Fruit fly (Drosophila melanogaster) whole organism: ENCODE measurements around the gene Vha13.

Experiments
- CG8478 ChIP-seq: fragments of >200 bp; optimal IDR thresholded peaks from 2 replicates; lab custom pipeline; 2018; ENCODE audit warnings: inconsistent platforms
- Dll ChIP-seq: fragments of >200 bp; optimal IDR thresholded peaks from 2 replicates; lab custom pipeline; 2017
- EcR ChIP-seq, 2 experiments: fragments of >200 bp; optimal IDR thresholded peaks; 2 replicates each; lab custom pipeline; 2017; ENCODE audit warnings: missing biosample characterization in 2 of 2, missing genetic modification characterization in 2 of 2, missing genetic modification reagents in 2 of 2
- pan ChIP-seq: fragments of >200 bp; optimal IDR thresholded peaks from 2 replicates; lab custom pipeline; 2017
- psq ChIP-seq: fragments of >200 bp; optimal IDR thresholded peaks from 2 replicates; lab custom pipeline; 2017
- usp ChIP-seq: fragments of >200 bp; optimal IDR thresholded peaks from 2 replicates; lab custom pipeline; 2017; ENCODE audit warnings: missing biosample characterization, missing genetic modification characterization, mixed read lengths

Vha13 gene

dm6 chr3R:19627792-19628522 is 16.2 kb downstream of the Vha13 start:
- TF ChIP-seq EcR (GFP tag; optimal IDR thresholded peaks at IDR 0.05; lab: Kevin White, UChicago): no peak
- no peak for TF ChIP-seq CG8478 (lab: Kevin White, UChicago)
- TF ChIP-seq usp (GFP tag; lab: Kevin White, UChicago): no peak
- TF ChIP-seq pan (lab: Kevin White, UChicago): no peak
- no peak for TF ChIP-seq Dll (lab: Kevin White, UChicago)
- TF ChIP-seq psq (lab: Kevin White, UChicago): no peak

dm6 chr3R:19625300-19626230 is 18.6 kb downstream of the Vha13 start:
- TF ChIP-seq Dll (lab: Kevin White, UChicago): no peak
- TF ChIP-seq psq (lab: Kevin White, UChicago): no peak

- TF ChIP-seq EcR (GFP tag; optimal IDR thresholded peaks at IDR 0.05; lab: Kevin White, UChicago) (no peak), pan (lab: Kevin White, UChicago) (no peak), psq (lab: Kevin White, UChicago) (no peak), CG8478 (lab: Kevin White, UChicago) (no peak), Dll (lab: Kevin White, UChicago) (no peak), usp (GFP tag; lab: Kevin White, UChicago) (no peak)
Observed at dm6 chr3R:19624482-19624881, 19.7 kb downstream of the Vha13 start.

dm6 chr3R:19623606-19624005 is 20.6 kb downstream of the Vha13 start:
- TF ChIP-seq pan (lab: Kevin White, UChicago): no peak
- no peak for TF ChIP-seq EcR (GFP tag; optimal IDR thresholded peaks at IDR 0.05; lab: Kevin White, UChicago)
- no peak for TF ChIP-seq Dll (lab: Kevin White, UChicago)
- TF ChIP-seq usp (GFP tag; lab: Kevin White, UChicago): no peak
- no peak for TF ChIP-seq CG8478 (lab: Kevin White, UChicago)
- TF ChIP-seq psq (lab: Kevin White, UChicago): no peak

dm6 chr3R:19622005-19622404 is 22.2 kb downstream of the Vha13 start:
- TF ChIP-seq CG8478 (lab: Kevin White, UChicago): no peak
- no peak for TF ChIP-seq EcR (GFP tag; optimal IDR thresholded peaks at IDR 0.05; lab: Kevin White, UChicago)
- no peak for TF ChIP-seq psq (lab: Kevin White, UChicago)
- TF ChIP-seq usp (GFP tag; lab: Kevin White, UChicago): no peak

- TF ChIP-seq psq (lab: Kevin White, UChicago) (no peak), EcR (GFP tag; optimal IDR thresholded peaks at IDR 0.05; lab: Kevin White, UChicago) (no peak), CG8478 (lab: Kevin White, UChicago) (no peak), usp (GFP tag; lab: Kevin White, UChicago) (no peak), pan (lab: Kevin White, UChicago) (no peak), Dll (lab: Kevin White, UChicago) (no peak)
Observed at dm6 chr3R:19620953-19621352, 23.2 kb downstream of the Vha13 start.

dm6 chr3R:19619908-19620307 is 24.3 kb downstream of the Vha13 start:
- no peak for TF ChIP-seq EcR (GFP tag; optimal IDR thresholded peaks at IDR 0.05; lab: Kevin White, UChicago)

- TF ChIP-seq EcR (GFP tag; optimal IDR thresholded peaks at IDR 0.05; lab: Kevin White, UChicago): no peak
- no peak for TF ChIP-seq psq (lab: Kevin White, UChicago)
- no peak for TF ChIP-seq Dll (lab: Kevin White, UChicago)
- TF ChIP-seq usp (GFP tag; lab: Kevin White, UChicago): no peak
- no peak for TF ChIP-seq CG8478 (lab: Kevin White, UChicago)
- no peak for TF ChIP-seq pan (lab: Kevin White, UChicago)
Observed at dm6 chr3R:19612908-19613431, 31.2 kb downstream of the Vha13 start, which contains the start of gene CG16727. CG16727 (plus strand) TSS chr3R:19613381.

dm6 chr3R:19609925-19610324 is 34.3 kb downstream of the Vha13 start, which contains the start of gene CG17752:
CG17752 (plus strand) TSS chr3R:19610225.
- TF ChIP-seq psq (lab: Kevin White, UChicago) (no peak), pan (lab: Kevin White, UChicago) (no peak), usp (GFP tag; lab: Kevin White, UChicago) (no peak), EcR (GFP tag; optimal IDR thresholded peaks at IDR 0.05; lab: Kevin White, UChicago) (no peak), CG8478 (lab: Kevin White, UChicago) (no peak), Dll (lab: Kevin White, UChicago) (no peak)

dm6 chr3R:19606954-19607353 is 37.2 kb downstream of the Vha13 start, which contains the start of gene CG17751:
CG17751 (plus strand) TSS chr3R:19607254.
- TF ChIP-seq CG8478 (lab: Kevin White, UChicago): no peak
- TF ChIP-seq usp (GFP tag; lab: Kevin White, UChicago): no peak
- no peak for TF ChIP-seq psq (lab: Kevin White, UChicago)
- TF ChIP-seq Dll (lab: Kevin White, UChicago): no peak
- no peak for TF ChIP-seq EcR (GFP tag; optimal IDR thresholded peaks at IDR 0.05; lab: Kevin White, UChicago)
- no peak for TF ChIP-seq pan (lab: Kevin White, UChicago)

- TF ChIP-seq usp (GFP tag; lab: Kevin White, UChicago) (no peak), Dll (lab: Kevin White, UChicago) (no peak), CG8478 (lab: Kevin White, UChicago) (no peak), EcR (GFP tag; optimal IDR thresholded peaks at IDR 0.05; lab: Kevin White, UChicago) (no peak), psq (lab: Kevin White, UChicago) (no peak), pan (lab: Kevin White, UChicago) (no peak)
Observed at dm6 chr3R:19602996-19603395, 41.2 kb downstream of the Vha13 start, which contains the start of gene CG7342. CG7342 (plus strand) TSS chr3R:19603375.
